Fruit fly (Drosophila melanogaster) whole organism, adult: ENCODE results near the gene VAChT.

Source experiments
- CG11617 ChIP-seq: fragments of 200-800 bp; sonication (Bioruptor generic); optimal IDR thresholded peaks from 2 replicates; lab custom pipeline; 2017; ENCODE audit warnings: mild to moderate bottlenecking, missing biosample characterization, missing genetic modification reagents, missing genetic modification characterization
- CG14711 ChIP-seq: fragments of 200-800 bp; sonication (Bioruptor generic); optimal IDR thresholded peaks from 2 replicates; lab custom pipeline; 2018; ENCODE audit warnings: missing biosample characterization, mild to moderate bottlenecking, missing genetic modification characterization, moderate library complexity
- CG7045 ChIP-seq: fragments of 200-800 bp; sonication (Bioruptor generic); optimal IDR thresholded peaks from 2 replicates; lab custom pipeline; 2017; ENCODE audit warnings: missing biosample characterization, mild to moderate bottlenecking, missing genetic modification characterization
- CG7101 ChIP-seq: fragments of 200-800 bp; sonication (Bioruptor generic); optimal IDR thresholded peaks from 2 replicates; lab custom pipeline; 2018; ENCODE audit warnings: missing biosample characterization, mild to moderate bottlenecking, missing genetic modification characterization, moderate library complexity
- Clk ChIP-seq: fragments of 200-800 bp; sonication (Bioruptor generic); optimal IDR thresholded peaks from 2 replicates; lab custom pipeline; 2017; ENCODE audit warnings: missing biosample characterization, missing genetic modification characterization
- Crg-1 ChIP-seq: fragments of 200-800 bp; sonication (Bioruptor generic); optimal IDR thresholded peaks from 2 replicates; lab custom pipeline; 2016; ENCODE audit warnings: missing biosample characterization, missing genetic modification characterization
- Hr96 ChIP-seq: fragments of 200-800 bp; sonication (Bioruptor generic); optimal IDR thresholded peaks from 2 replicates; lab custom pipeline; 2016; ENCODE audit warnings: missing biosample characterization, missing genetic modification characterization
- Mnt ChIP-seq: fragments of 200-800 bp; sonication (Bioruptor generic); optimal IDR thresholded peaks from 2 replicates; lab custom pipeline; 2016; ENCODE audit warnings: missing biosample characterization, mild to moderate bottlenecking, missing genetic modification characterization
- cnc ChIP-seq, 2 experiments: fragments of >200 bp; optimal IDR thresholded peaks; 2 replicates each; lab custom pipeline; 2017
- kay ChIP-seq: fragments of 200-800 bp; sonication (Bioruptor generic); peaks from one replicate; lab custom pipeline; 2016; ENCODE audit warnings: missing biosample characterization, missing genetic modification characterization, borderline replicate concordance
- ovo ChIP-seq: fragments of 200-800 bp; sonication (Bioruptor generic); optimal IDR thresholded peaks from 2 replicates; lab custom pipeline; 2016; ENCODE audit warnings: missing biosample characterization, missing genetic modification characterization
- toe ChIP-seq: fragments of 200-800 bp; sonication (Bioruptor generic); optimal IDR thresholded peaks from 2 replicates; lab custom pipeline; 2016; ENCODE audit warnings: missing biosample characterization, missing genetic modification characterization

- TF ChIP-seq cnc (optimal IDR thresholded peaks at IDR 0.05; lab: Kevin White, UChicago) (no peak), toe (GFP tag; lab: Kevin White, UChicago) (no peak), kay (GFP tag; lab: Kevin White, UChicago) (no peak), Hr96 (GFP tag; lab: Kevin White, UChicago) (no peak), ovo (GFP tag; lab: Kevin White, UChicago) (no peak), CG7045 (GFP tag; lab: Kevin White, UChicago) (no peak), CG7101 (no peak), Crg-1 (GFP tag; lab: Kevin White, UChicago) (no peak), Clk (GFP tag; lab: Kevin White, UChicago) (no peak), CG11617 (GFP tag; lab: Kevin White, UChicago) (no peak), Mnt (GFP tag; lab: Kevin White, UChicago) (no peak), CG14711 (no peak)
Observed at dm6 chr3R:18681054-18681453, 24.2 kb upstream of the VAChT start.
